Worm (Caenorhabditis elegans) whole organism, L1 larva: Measurements from ENCODE around the gene rpm-1.

Experiments
- aly-2 ChIP-seq: fragments of 150-350 bp; optimal IDR thresholded peaks from 2 replicates; lab custom pipeline; 2014; ENCODE audit warnings: missing biosample characterization, missing genetic modification characterization
- blmp-1 ChIP-seq: fragments of 150-350 bp; optimal IDR thresholded peaks from 2 replicates; lab custom pipeline; 2014; ENCODE audit warnings: missing biosample characterization, missing genetic modification characterization
- ceh-88 ChIP-seq: fragments of 200-800 bp; sonication (Bioruptor generic); IDR thresholded peaks from 2 replicates; pipeline ENCODE4 v1.3.6; 2022; ENCODE audit warnings: missing genetic modification characterization, missing compliant biosample characterization
- egl-27 ChIP-seq, 2 experiments: fragments of 150-350 bp in 1 of 2; sonication (generic microtip); optimal IDR thresholded peaks; 3 replicates each; lab custom pipeline; 2017 to 2018; ENCODE audit warnings: missing biosample characterization in 2 of 2, missing genetic modification characterization in 2 of 2, missing genetic modification reagents in 2 of 2
- fkh-10 ChIP-seq: sonication (generic microtip); optimal IDR thresholded peaks from 2 replicates; lab custom pipeline; 2017; ENCODE audit warnings: missing biosample characterization, missing genetic modification reagents, missing genetic modification characterization
- lin-13 ChIP-seq: fragments of 150-350 bp; optimal IDR thresholded peaks from 2 replicates; lab custom pipeline; 2014; ENCODE audit warnings: missing biosample characterization, missing genetic modification reagents, missing genetic modification characterization
- lir-3 ChIP-seq: sonication (generic microtip); optimal IDR thresholded peaks from 2 replicates; lab custom pipeline; 2016; ENCODE audit warnings: mild to moderate bottlenecking, missing genetic modification characterization, moderate library complexity, missing compliant biosample characterization; ENCODE audit not compliant: poor library complexity
- mep-1 ChIP-seq: fragments of 150-350 bp; optimal IDR thresholded peaks from 2 replicates; lab custom pipeline; 2014; ENCODE audit warnings: missing biosample characterization, missing genetic modification characterization
- snpc-4 ChIP-seq: fragments of 150-350 bp; optimal IDR thresholded peaks from 2 replicates; lab custom pipeline; 2014; ENCODE audit warnings: missing biosample characterization, missing genetic modification characterization
- sox-4 ChIP-seq: sonication (generic microtip); optimal IDR thresholded peaks from 2 replicates; lab custom pipeline; 2016; ENCODE audit warnings: missing genetic modification characterization, missing compliant biosample characterization
- vab-15 ChIP-seq: sonication (generic microtip); optimal IDR thresholded peaks from 2 replicates; lab custom pipeline; 2017; ENCODE audit warnings: missing genotype, mild to moderate bottlenecking, missing genetic modification characterization, missing compliant biosample characterization

DNA sequence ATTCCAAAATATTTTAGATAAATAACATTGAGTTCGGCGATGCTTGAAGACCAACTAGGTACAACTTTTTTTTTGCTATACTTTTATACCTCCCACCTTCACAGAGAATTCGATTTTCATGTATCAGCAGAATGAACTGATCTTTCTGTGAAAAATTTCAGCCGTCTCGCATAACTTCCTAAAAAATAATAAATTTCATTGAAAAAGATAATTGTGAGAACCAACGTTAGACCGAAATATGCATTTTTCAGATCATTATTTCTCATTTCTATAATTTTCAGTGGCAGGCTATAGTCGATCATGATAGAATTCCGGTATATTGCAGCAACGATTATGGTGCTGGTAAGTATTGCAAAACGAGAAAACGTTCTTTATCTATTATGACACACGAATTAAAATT is 48.2 kb downstream of the rpm-1 start, which contains the start of gene srx-115:
- TF ChIP-seq fkh-10 (GFP tag; lab: Kevin White, UChicago) (no peak), snpc-4 (no peak), egl-27 (tag; optimal IDR thresholded peaks at IDR 0.05; lab: Kevin White, UChicago) (no peak), aly-2 (tag; lab: Kevin White, UChicago) (no peak), lir-3 (tag; lab: Kevin White, UChicago) (no peak), lin-13 (GFP tag; lab: Kevin White, UChicago) (no peak), ceh-88 (GFP tag; lab: Robert Waterston, UW) (no peak), blmp-1 (tag; lab: Kevin White, UChicago) (no peak), vab-15 (tag; lab: Kevin White, UChicago) (no peak), mep-1 (tag; lab: Kevin White, UChicago) (no peak), sox-4 (tag; lab: Kevin White, UChicago) (no peak)
